Worm (Caenorhabditis elegans): ENCODE data around the gene F13H8.11.

F13H8.11 gene

ce11 chrII:6262222-6262621 lies 2.4 kb upstream of the F13H8.11 start, which contains the start of gene F13H8.12:
F13H8.12 (plus strand) TSS chrII:6262522.
- no peak for TF ChIP-seq F33H1.4 (GFP tag; IDR thresholded peaks at IDR 0.05)

DNA sequence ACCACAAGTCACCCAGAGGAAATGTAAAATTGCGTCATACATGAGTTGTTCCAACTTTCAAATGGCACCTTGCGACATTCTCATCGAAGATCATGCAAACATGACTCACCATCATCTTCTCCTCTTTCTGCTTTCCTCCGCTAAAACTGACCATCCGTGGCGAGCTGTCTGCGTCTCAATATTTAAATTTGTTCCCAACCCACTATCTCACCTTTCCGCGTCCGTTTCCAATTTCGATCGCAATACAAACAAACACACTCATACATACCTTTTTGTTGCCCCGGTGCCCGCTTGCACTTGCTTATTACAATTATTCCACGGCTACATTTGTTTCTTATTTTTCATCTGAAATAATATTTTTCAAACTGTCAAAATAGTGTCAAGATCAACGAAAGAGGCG lies 863 bp upstream of the F13H8.11 start, which contains the start of gene nmgp-1:
TSS of gene nmgp-1 (plus strand) at position 174 of the 400 bp plus-strand sequence.
- peak; percentile 17 for TF ChIP-seq nhr-80 (tag; optimal IDR thresholded peaks at IDR 0.05)
- no peak for TF ChIP-seq F33H1.4 (GFP tag; IDR thresholded peaks at IDR 0.05)
- TF ChIP-seq snpc-1.1 (tag; optimal IDR thresholded peaks at IDR 0.05; ENCODE audit: insufficient read depth) = no peak

DNA sequence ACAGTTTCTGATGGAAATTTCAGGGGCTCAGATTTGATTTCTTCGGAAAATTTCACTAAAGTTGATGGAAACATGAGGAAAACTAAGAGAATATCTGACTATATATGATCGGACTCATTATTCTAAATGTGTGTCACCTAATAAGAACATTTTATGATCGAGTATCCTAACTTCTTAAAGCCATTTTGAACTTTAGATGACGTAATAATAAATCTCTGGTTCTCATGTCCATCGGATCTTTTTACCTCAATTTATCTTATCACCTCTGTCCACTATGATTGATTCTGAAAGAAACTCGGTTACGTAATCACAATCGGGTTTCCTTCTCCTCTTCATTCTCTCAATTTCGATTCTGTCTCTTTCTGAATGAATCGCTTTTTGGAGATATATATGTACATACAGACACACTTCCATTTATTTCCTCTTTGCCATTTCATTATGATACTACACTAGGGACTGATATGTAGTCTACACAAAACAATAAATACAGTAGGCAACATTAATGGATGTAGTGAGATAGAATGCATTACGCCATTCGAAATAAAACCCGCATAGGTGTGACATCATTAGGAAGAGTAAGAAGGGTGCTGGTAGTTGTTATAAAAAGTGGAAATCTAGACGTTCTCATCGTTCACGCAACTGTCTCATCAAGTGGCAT lies 2.5 kb downstream of the F13H8.11 start:
- no peak for TF ChIP-seq dox-1 (GFP tag; IDR thresholded peaks at IDR 0.05)
- TF ChIP-seq F23B12.7 (tag; optimal IDR thresholded peaks at IDR 0.05; ENCODE audit: insufficient read depth) = no peak
- TF ChIP-seq Y95B8A.8 (GFP tag; IDR thresholded peaks at IDR 0.05) = no peak
- TF ChIP-seq ceh-91 (GFP tag; IDR thresholded peaks at IDR 0.05) = no peak
- no peak for TF ChIP-seq nhr-90 (tag; optimal IDR thresholded peaks at IDR 0.05)
- TF ChIP-seq zim-3 (tag; optimal IDR thresholded peaks at IDR 0.05) = no peak
- TF ChIP-seq snpc-1.1 (tag; optimal IDR thresholded peaks at IDR 0.05; ENCODE audit: insufficient read depth) = no peak
- no peak for TF ChIP-seq C06A6.2 (GFP tag; conservative IDR thresholded peaks at IDR 0.05)
- no peak for TF ChIP-seq attf-6 (GFP tag; IDR thresholded peaks at IDR 0.05)
- TF ChIP-seq nfya-2 (GFP tag; IDR thresholded peaks at IDR 0.05) = no peak
- no peak for TF ChIP-seq snpc-4 (GFP tag; optimal IDR thresholded peaks at IDR 0.05)
- TF ChIP-seq snpc-4 (tag; optimal IDR thresholded peaks at IDR 0.05) = no peak
- TF ChIP-seq nhr-80 (tag; optimal IDR thresholded peaks at IDR 0.05) = no peak
- no peak for TF ChIP-seq unc-62 (GFP tag; optimal IDR thresholded peaks at IDR 0.05)
- no peak for TF ChIP-seq bed-1 (GFP tag; IDR thresholded peaks at IDR 0.05)
- TF ChIP-seq him-1 (tag; optimal IDR thresholded peaks at IDR 0.05) = no peak
- no peak for TF ChIP-seq madf-6 (GFP tag; IDR thresholded peaks at IDR 0.05)
- no peak for TF ChIP-seq K11D2.4 (GFP tag; IDR thresholded peaks at IDR 0.05)
- TF ChIP-seq lin-40 (tag; optimal IDR thresholded peaks at IDR 0.05) = no peak

DNA sequence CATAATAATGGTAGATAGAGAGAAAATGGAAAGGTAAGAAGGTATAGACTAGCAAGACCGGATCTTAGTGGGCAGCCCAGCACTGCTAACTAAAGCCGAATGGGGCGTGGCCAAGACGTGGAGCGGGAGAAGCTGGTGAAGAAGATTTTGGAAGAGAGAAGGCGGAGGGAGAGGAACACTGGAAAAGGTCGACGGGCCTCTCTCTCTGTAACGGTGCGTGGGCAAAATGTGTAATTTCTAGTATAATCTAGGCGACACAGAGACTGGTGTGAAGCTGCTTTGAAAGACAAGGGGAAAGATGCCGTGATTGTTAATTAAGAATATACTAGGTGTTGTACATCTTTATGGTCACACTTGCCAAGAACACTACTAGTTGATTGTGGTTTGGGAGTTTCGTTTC lies 3.8 kb downstream of the F13H8.11 start, which contains the start of gene F13H8.5:
TSS of gene F13H8.5 (minus strand) at position 101 of the 400 bp plus-strand sequence.
- no peak for TF ChIP-seq tlf-1 (GFP tag; optimal IDR thresholded peaks at IDR 0.05)
- no peak for TF ChIP-seq cebp-2 (GFP tag; IDR thresholded peaks at IDR 0.05)
- TF ChIP-seq F23B12.7 (tag; optimal IDR thresholded peaks at IDR 0.05; ENCODE audit: insufficient read depth) = no peak
- no peak for TF ChIP-seq dox-1 (GFP tag; IDR thresholded peaks at IDR 0.05)
- TF ChIP-seq mes-4 (tag; optimal IDR thresholded peaks at IDR 0.05) = no peak
- no peak for TF ChIP-seq nhr-80 (tag; optimal IDR thresholded peaks at IDR 0.05)
- TF ChIP-seq somi-1 (GFP tag; optimal IDR thresholded peaks at IDR 0.05) = no peak
- TF ChIP-seq ama-1 (optimal IDR thresholded peaks at IDR 0.05) = no peak
- no peak for TF ChIP-seq ama-1 (GFP tag; optimal IDR thresholded peaks at IDR 0.05)
- no peak for TF ChIP-seq ztf-25 (GFP tag; IDR thresholded peaks at IDR 0.05)
- TF ChIP-seq Y79H2A.3 (GFP tag; conservative IDR thresholded peaks at IDR 0.05) = no peak
- TF ChIP-seq nhr-27 (tag; optimal IDR thresholded peaks at IDR 0.05) = no peak
- TF ChIP-seq zfh-2 (GFP tag; conservative IDR thresholded peaks at IDR 0.05) = no peak
- no peak for TF ChIP-seq ceh-27 (GFP tag; optimal IDR thresholded peaks at IDR 0.05)
- TF ChIP-seq pbrm-1 (GFP tag; IDR thresholded peaks at IDR 0.05) = no peak
- TF ChIP-seq xnd-1 (tag; optimal IDR thresholded peaks at IDR 0.05) = no peak

Data from whole organism, young adult.